Fruit fly (Drosophila melanogaster): ENCODE results near the gene salt.

salt gene

dm6 chr3R:31720112-31720511 lies 34.4 kb downstream of the salt start:
- TF ChIP-seq sr (GFP tag; IDR thresholded peaks at IDR 0.05), result peak; percentile 75
- peak; percentile 18 for TF ChIP-seq CG12769 (tag; optimal IDR thresholded peaks at IDR 0.05)
- TF ChIP-seq CG10543 (GFP tag; optimal IDR thresholded peaks at IDR 0.05), result peak; percentile 7
- 0 out of 4 replicates have a peak, but pooled peaks have one; percentile 24 for TF ChIP-seq chinmo (GFP tag; IDR thresholded peaks at IDR 0.05; ENCODE audit: partially characterized antibody)
- peak; percentile 81 for TF ChIP-seq crol (GFP tag; IDR thresholded peaks at IDR 0.05)
- no peak for TF ChIP-seq gcm2 (GFP tag; optimal IDR thresholded peaks at IDR 0.05)
- TF ChIP-seq CG10366 (GFP tag; IDR thresholded peaks at IDR 0.05), result no peak
- TF ChIP-seq ttk (GFP tag; IDR thresholded peaks at IDR 0.05), result 0 out of 2 replicates have a peak, but pooled peaks have one; percentile 19
- peak; percentile 33 for TF ChIP-seq CG13894 (tag; optimal IDR thresholded peaks at IDR 0.05)
- TF ChIP-seq nom (GFP tag; optimal IDR thresholded peaks at IDR 0.05), result peak; percentile 3

- TF ChIP-seq dan (GFP tag; IDR thresholded peaks at IDR 0.05) (no peak), Fer2 (tag; optimal IDR thresholded peaks at IDR 0.05) (no peak), slbo (GFP tag; IDR thresholded peaks at IDR 0.05) (0 out of 2 replicates have a peak, but pooled peaks have one; percentile 14), lola (GFP tag; optimal IDR thresholded peaks at IDR 0.05) (no peak), HLH3B (GFP tag; IDR thresholded peaks at IDR 0.05) (no peak), ap (GFP tag; IDR thresholded peaks at IDR 0.05) (no peak), crp (GFP tag; optimal IDR thresholded peaks at IDR 0.05) (no peak), twi (tag; optimal IDR thresholded peaks at IDR 0.05) (no peak), CG13894 (tag; optimal IDR thresholded peaks at IDR 0.05) (no peak), dati (GFP tag; IDR thresholded peaks at IDR 0.05) (no peak), gsb (GFP tag; IDR thresholded peaks at IDR 0.05) (no peak), ERR (GFP tag; optimal IDR thresholded peaks at IDR 0.05) (no peak), grau (tag; optimal IDR thresholded peaks at IDR 0.05) (no peak), CG4730 (GFP tag; IDR thresholded peaks at IDR 0.05) (no peak), fu2 (GFP tag; optimal IDR thresholded peaks at IDR 0.05) (no peak), CkIIα-i1 (GFP tag; IDR thresholded peaks at IDR 0.05) (no peak), CG34376 (GFP tag; optimal IDR thresholded peaks at IDR 0.05) (no peak), Sry-δ (GFP tag; optimal IDR thresholded peaks at IDR 0.05) (no peak), gcm (GFP tag; optimal IDR thresholded peaks at IDR 0.05) (peak; percentile 41), sr (GFP tag; IDR thresholded peaks at IDR 0.05) (peak; percentile 75; the same call in 2 of the 3 replicates), CG30020 (tag; optimal IDR thresholded peaks at IDR 0.05) (no peak), lov (optimal IDR thresholded peaks at IDR 0.05) (no peak), lov (GFP tag; IDR thresholded peaks at IDR 0.05) (0 out of 3 replicates have a peak, but pooled peaks have one; percentile 29), pan (optimal IDR thresholded peaks at IDR 0.05) (no peak), pan (GFP tag; optimal IDR thresholded peaks at IDR 0.05 in 1 of 2, IDR thresholded peaks at IDR 0.05 in 1 of 2) (no peak), rib (GFP tag; IDR thresholded peaks at IDR 0.05) (no peak), crol (GFP tag; IDR thresholded peaks at IDR 0.05) (peak; percentile 54), NFAT (GFP tag; IDR thresholded peaks at IDR 0.05) (no peak), Eip74EF (GFP tag; optimal IDR thresholded peaks at IDR 0.05) (no peak), CG1529 (GFP tag; optimal IDR thresholded peaks at IDR 0.05) (no peak), sob (GFP tag; IDR thresholded peaks at IDR 0.05) (no peak), gro (GFP tag; optimal IDR thresholded peaks at IDR 0.05) (no peak), Doc2 (GFP tag; IDR thresholded peaks at IDR 0.05) (no peak), unpg (GFP tag; optimal IDR thresholded peaks at IDR 0.05) (no peak), Med (GFP tag) (no peak), Adf1 (GFP tag; IDR thresholded peaks at IDR 0.05) (no peak), CG10366 (GFP tag; IDR thresholded peaks at IDR 0.05) (0 out of 2 replicates have a peak, but pooled peaks have one; percentile 16), ssp (GFP tag; IDR thresholded peaks at IDR 0.05) (no peak), inv (GFP tag; IDR thresholded peaks at IDR 0.05; ENCODE audit: partially characterized antibody) (no peak), ken (GFP tag; IDR thresholded peaks at IDR 0.05) (0 out of 3 replicates have a peak, but pooled peaks have one; percentile 11), Stat92E (GFP tag; optimal IDR thresholded peaks at IDR 0.05) (no peak), da (GFP tag; optimal IDR thresholded peaks at IDR 0.05) (no peak), ttk (GFP tag; IDR thresholded peaks at IDR 0.05) (peak; percentile 30; the same call in 1 of the 2 replicates), Bteb2 (GFP tag; optimal IDR thresholded peaks at IDR 0.05) (no peak)
These were observed 35.0 kb downstream of the salt start for dm6 chr3R:31719497-31719896.

Data from whole organism, embryonic.